Worm (Caenorhabditis elegans): Measurements from ENCODE around the gene ttm-1.

- no peak for TF ChIP-seq nhr-11 (tag; optimal IDR thresholded peaks at IDR 0.05)
- no peak for TF ChIP-seq egl-27 (tag; optimal IDR thresholded peaks at IDR 0.05)
- TF ChIP-seq nhr-77 (tag; optimal IDR thresholded peaks at IDR 0.05): no peak
- TF ChIP-seq ztf-11 (tag; optimal IDR thresholded peaks at IDR 0.05): no peak
- no peak for TF ChIP-seq sea-2 (GFP tag; optimal IDR thresholded peaks at IDR 0.05)
- TF ChIP-seq unc-62 (GFP tag; optimal IDR thresholded peaks at IDR 0.05): no peak
Measured at ce11 chrIII:12968330-12968729, 1.5 kb upstream of the ttm-1 start.

Data from whole organism, L3 larva.